Worm (Caenorhabditis elegans): ENCODE results near the gene col-73.

ce11 chrII:4822610-4823009, 50.3 kb downstream of the col-73 start:
- TF ChIP-seq lsy-2 (tag; optimal IDR thresholded peaks at IDR 0.05) (no peak), snpc-4 (tag; optimal IDR thresholded peaks at IDR 0.05) (no peak), hlh-1 (tag; optimal IDR thresholded peaks at IDR 0.05) (no peak), unc-62 (GFP tag; optimal IDR thresholded peaks at IDR 0.05) (no peak), drap-1 (GFP tag; optimal IDR thresholded peaks at IDR 0.05) (no peak), elt-1 (tag; optimal IDR thresholded peaks at IDR 0.05; ENCODE audit: borderline replicate concordance, insufficient read depth) (no peak), unc-39 (tag; optimal IDR thresholded peaks at IDR 0.05) (no peak), sptf-1 (tag; optimal IDR thresholded peaks at IDR 0.05) (no peak), lin-13 (tag; optimal IDR thresholded peaks at IDR 0.05) (no peak), mab-5 (tag; optimal IDR thresholded peaks at IDR 0.05) (no peak), pha-4 (tag; optimal IDR thresholded peaks at IDR 0.05) (no peak), elt-3 (tag; optimal IDR thresholded peaks at IDR 0.05) (no peak), zip-8 (tag; optimal IDR thresholded peaks at IDR 0.05) (peak; percentile 96), nhr-28 (tag; optimal IDR thresholded peaks at IDR 0.05) (no peak)
